Fruit fly (Drosophila melanogaster): ENCODE measurements around the gene hwt.

dm6 chrX:12578701-12579372 lies 10.6 kb upstream of the hwt start:
- TF ChIP-seq psq (optimal IDR thresholded peaks at IDR 0.05): no peak
- TF ChIP-seq usp (GFP tag; optimal IDR thresholded peaks at IDR 0.05): no peak
- TF ChIP-seq Dll (optimal IDR thresholded peaks at IDR 0.05): peak; percentile 39

All from whole organism.